Worm (Caenorhabditis elegans): ENCODE data around the gene mltn-1.

ce11 chrII:13183228-13183755, 38.3 kb upstream of the mltn-1 start, which contains the start of the genes W09H1.4 and his-73:
- no peak for TF ChIP-seq hlh-17 (GFP tag; optimal IDR thresholded peaks at IDR 0.05; ENCODE audit: borderline replicate concordance)
- no peak for TF ChIP-seq fkh-4 (tag; optimal IDR thresholded peaks at IDR 0.05; ENCODE audit: borderline replicate concordance)

Measured in whole organism, L1 larva.